Fruit fly (Drosophila melanogaster): ENCODE data around the gene Mis12.

dm6 chr3L:6932626-6933025 lies 36.2 kb downstream of the Mis12 start, which contains the start of gene CG14820:
- TF ChIP-seq Vsx2 (GFP tag; optimal IDR thresholded peaks at IDR 0.05; ENCODE audit: partially characterized antibody), result no peak
- no peak for TF ChIP-seq br (GFP tag; optimal IDR thresholded peaks at IDR 0.05)
- TF ChIP-seq Dfd (GFP tag; optimal IDR thresholded peaks at IDR 0.05), result no peak
- TF ChIP-seq Hr78 (GFP tag; optimal IDR thresholded peaks at IDR 0.05), result no peak
- no peak for TF ChIP-seq h (GFP tag; optimal IDR thresholded peaks at IDR 0.05)
- TF ChIP-seq fru (GFP tag; optimal IDR thresholded peaks at IDR 0.05), result no peak
- TF ChIP-seq psq (GFP tag; optimal IDR thresholded peaks at IDR 0.05), result no peak
- no peak for TF ChIP-seq foxo (GFP tag; optimal IDR thresholded peaks at IDR 0.05)
- no peak for TF ChIP-seq pan (optimal IDR thresholded peaks at IDR 0.05)
- TF ChIP-seq Abd-B (GFP tag; optimal IDR thresholded peaks at IDR 0.05), result no peak
- no peak for TF ChIP-seq Mio (GFP tag; optimal IDR thresholded peaks at IDR 0.05)
- no peak for TF ChIP-seq dsf (GFP tag; optimal IDR thresholded peaks at IDR 0.05; ENCODE audit: borderline replicate concordance)
- TF ChIP-seq GATAd (GFP tag; optimal IDR thresholded peaks at IDR 0.05), result no peak
- TF ChIP-seq OdsH (GFP tag; optimal IDR thresholded peaks at IDR 0.05), result no peak

All from whole organism, wandering third instar larva.